Worm (Caenorhabditis elegans) whole organism, young adult: ENCODE results near the gene F38A1.6.

Source experiments
- B0261.1 ChIP-seq: sonication (generic microtip); optimal IDR thresholded peaks from 2 replicates; lab custom pipeline; 2016; ENCODE audit warnings: mild to moderate bottlenecking, missing genetic modification characterization, moderate library complexity, missing compliant biosample characterization
- D2030.7 ChIP-seq: fragments of 200-800 bp; sonication (Bioruptor generic); IDR thresholded peaks from 2 replicates; pipeline ENCODE4 v1.3.6; 2022; ENCODE audit warnings: missing genetic modification reagents, missing genetic modification characterization, missing compliant biosample characterization
- F10E7.11 ChIP-seq: sonication (generic microtip); optimal IDR thresholded peaks from 2 replicates; lab custom pipeline; 2017; ENCODE audit warnings: mild to moderate bottlenecking, missing genetic modification characterization, moderate library complexity, missing compliant biosample characterization
- F33H1.4 ChIP-seq: fragments of 200-800 bp; sonication (Bioruptor generic); IDR thresholded peaks from 2 replicates; pipeline ENCODE4 v1.3.6; 2022; ENCODE audit warnings: missing genetic modification reagents, missing genetic modification characterization, missing compliant biosample characterization
- F57C9.4 ChIP-seq: sonication (generic microtip); optimal IDR thresholded peaks from 2 replicates; lab custom pipeline; 2017; ENCODE audit warnings: mild to moderate bottlenecking, missing genetic modification characterization, missing compliant biosample characterization
- K11D2.4 ChIP-seq: fragments of 200-800 bp; sonication (Bioruptor generic); IDR thresholded peaks from 2 replicates; pipeline ENCODE4 v1.3.6; 2022; ENCODE audit warnings: missing genetic modification reagents, missing genetic modification characterization, missing compliant biosample characterization
- T07F8.4 ChIP-seq: sonication (generic microtip); optimal IDR thresholded peaks from 2 replicates; lab custom pipeline; 2016; ENCODE audit warnings: mild to moderate bottlenecking, missing genetic modification characterization, moderate library complexity, missing compliant biosample characterization
- Y53F4B.3 ChIP-seq: fragments of 200-800 bp; sonication (Bioruptor generic); IDR thresholded peaks from 2 replicates; pipeline ENCODE4 v1.3.6; 2022; ENCODE audit warnings: missing genetic modification reagents, missing genetic modification characterization, missing compliant biosample characterization
- Y53G8AR.9 ChIP-seq: fragments of 200-800 bp; sonication (Bioruptor generic); conservative IDR thresholded peaks from 2 replicates; pipeline ENCODE4 v1.3.6; 2022; ENCODE audit warnings: missing genetic modification reagents, missing genetic modification characterization, missing compliant biosample characterization
- Y95B8A.8 ChIP-seq: fragments of 200-800 bp; sonication (Bioruptor generic); IDR thresholded peaks from 2 replicates; pipeline ENCODE4 v1.3.6; 2022; ENCODE audit warnings: missing genetic modification reagents, missing genetic modification characterization, missing compliant biosample characterization
- aptf-3 ChIP-seq: fragments of 200-800 bp; sonication (Bioruptor generic); IDR thresholded peaks from 2 replicates; pipeline ENCODE4 v1.3.6; 2022; ENCODE audit warnings: missing genetic modification characterization, missing compliant biosample characterization
- cebp-1 ChIP-seq, 2 experiments: fragments of 200-800 bp in 1 of 2; sonication (Bioruptor generic) in 1 of 2; sonication (generic microtip) in 1 of 2; IDR thresholded peaks in 1 of 2; optimal IDR thresholded peaks in 1 of 2; 2 replicates each; pipeline versions ENCODE4 v1.3.6 to Lab custom; 2017 to 2022; ENCODE audit warnings: missing compliant biosample characterization in 2 of 2, missing genetic modification characterization in 2 of 2, mild to moderate bottlenecking in 1 of 2, missing genetic modification reagents in 1 of 2, moderate library complexity in 1 of 2
- ceh-79 ChIP-seq: sonication (generic microtip); optimal IDR thresholded peaks from 2 replicates; lab custom pipeline; 2017; ENCODE audit warnings: mild to moderate bottlenecking, missing genetic modification characterization, missing compliant biosample characterization
- egl-44 ChIP-seq: fragments of 200-800 bp; sonication (Bioruptor generic); IDR thresholded peaks from 2 replicates; pipeline ENCODE4 v1.3.6; 2022; ENCODE audit warnings: missing genetic modification reagents, missing genetic modification characterization, missing compliant biosample characterization
- ets-4 ChIP-seq: fragments of 200-800 bp; sonication (Bioruptor generic); optimal IDR thresholded peaks from 2 replicates; lab custom pipeline; 2018; ENCODE audit warnings: mild to moderate bottlenecking, missing genetic modification characterization, missing compliant biosample characterization
- fkh-3 ChIP-seq: sonication (generic microtip); optimal IDR thresholded peaks from 2 replicates; lab custom pipeline; 2016; ENCODE audit warnings: mild to moderate bottlenecking, missing genetic modification characterization, missing compliant biosample characterization
- gei-17 ChIP-seq: fragments of 200-800 bp; sonication (Bioruptor generic); optimal IDR thresholded peaks from 2 replicates; lab custom pipeline; 2018; ENCODE audit warnings: mild to moderate bottlenecking, missing genetic modification characterization, missing compliant biosample characterization
- lin-35 ChIP-seq, 3 experiments: fragments of 150-350 bp in 2 of 3; sonication (generic microtip) in 1 of 3; optimal IDR thresholded peaks; 2 replicates each; lab custom pipeline; 2014 to 2018; ENCODE audit warnings: missing biosample characterization in 3 of 3, missing genetic modification characterization in 3 of 3, missing genetic modification reagents in 3 of 3
- lin-54 ChIP-seq: fragments of 200-800 bp; sonication (Bioruptor generic); optimal IDR thresholded peaks from 2 replicates; lab custom pipeline; 2018; ENCODE audit warnings: mild to moderate bottlenecking, missing genetic modification characterization, missing compliant biosample characterization
- lir-1 ChIP-seq: fragments of 200-800 bp; sonication (Bioruptor generic); conservative IDR thresholded peaks from 2 replicates; pipeline ENCODE4 v1.3.6; 2022; ENCODE audit warnings: missing genetic modification reagents, missing genetic modification characterization, missing compliant biosample characterization
- lsy-27 ChIP-seq: sonication (generic microtip); optimal IDR thresholded peaks from 2 replicates; lab custom pipeline; 2017; ENCODE audit warnings: missing genetic modification characterization, mild to moderate bottlenecking, missing compliant biosample characterization, antibody characterized with exemption, missing genotype, borderline replicate concordance; ENCODE audit not compliant: insufficient read depth
- madf-10 ChIP-seq: sonication (generic microtip); optimal IDR thresholded peaks from 2 replicates; lab custom pipeline; 2016; ENCODE audit warnings: mild to moderate bottlenecking, missing genetic modification characterization, missing compliant biosample characterization
- madf-3 ChIP-seq: fragments of 200-800 bp; sonication (Bioruptor generic); IDR thresholded peaks from 2 replicates; pipeline ENCODE4 v1.3.6; 2022; ENCODE audit warnings: missing genetic modification reagents, missing genetic modification characterization, missing compliant biosample characterization
- mxl-1 ChIP-seq: sonication (generic microtip); optimal IDR thresholded peaks from 2 replicates; lab custom pipeline; 2016; ENCODE audit warnings: missing genetic modification characterization, missing compliant biosample characterization
- nfya-2 ChIP-seq: fragments of 200-800 bp; sonication (Bioruptor generic); IDR thresholded peaks from 2 replicates; pipeline ENCODE4 v1.3.6; 2022; ENCODE audit warnings: missing genetic modification reagents, missing genetic modification characterization, missing compliant biosample characterization
- nfyb-1 ChIP-seq: fragments of 200-800 bp; sonication (Bioruptor generic); IDR thresholded peaks from 2 replicates; pipeline ENCODE4 v1.3.6; 2022; ENCODE audit warnings: missing genetic modification reagents, missing genetic modification characterization, missing compliant biosample characterization
- pbrm-1 ChIP-seq: fragments of 200-800 bp; sonication (Bioruptor generic); IDR thresholded peaks from 2 replicates; pipeline ENCODE4 v1.3.6; 2022; ENCODE audit warnings: missing genetic modification reagents, missing genetic modification characterization, missing compliant biosample characterization
- pha-4 ChIP-seq: fragments of 150-350 bp; sonication (generic microtip); optimal IDR thresholded peaks from 2 replicates; lab custom pipeline; 2014; ENCODE audit warnings: missing biosample characterization, missing genetic modification reagents, missing genetic modification characterization
- rec-8 ChIP-seq, 2 experiments: sonication (generic microtip); optimal IDR thresholded peaks; 2 replicates each; lab custom pipeline; 2016; ENCODE audit warnings: mild to moderate bottlenecking in 2 of 2, missing genetic modification characterization in 2 of 2, missing genetic modification reagents in 2 of 2, missing genotype in 2 of 2, missing biosample characterization in 1 of 2, missing compliant biosample characterization in 1 of 2, moderate library complexity in 1 of 2
- sea-2 ChIP-seq: fragments of 200-800 bp; sonication (Bioruptor generic); IDR thresholded peaks from 2 replicates; pipeline ENCODE4 v1.3.6; 2022; ENCODE audit warnings: missing genetic modification characterization, missing compliant biosample characterization
- unc-130 ChIP-seq: sonication (generic microtip); optimal IDR thresholded peaks from 2 replicates; lab custom pipeline; 2016; ENCODE audit warnings: missing genetic modification reagents, missing genetic modification characterization, missing compliant biosample characterization
- ztf-26 ChIP-seq: sonication (generic microtip); optimal IDR thresholded peaks from 2 replicates; lab custom pipeline; 2017; ENCODE audit warnings: missing genetic modification characterization, missing compliant biosample characterization
- ztf-28 ChIP-seq: fragments of 200-800 bp; sonication (Bioruptor generic); IDR thresholded peaks from 2 replicates; pipeline ENCODE4 v1.3.6; 2022; ENCODE audit warnings: missing genetic modification reagents, missing genetic modification characterization, missing compliant biosample characterization

The F38A1.6 gene

DNA sequence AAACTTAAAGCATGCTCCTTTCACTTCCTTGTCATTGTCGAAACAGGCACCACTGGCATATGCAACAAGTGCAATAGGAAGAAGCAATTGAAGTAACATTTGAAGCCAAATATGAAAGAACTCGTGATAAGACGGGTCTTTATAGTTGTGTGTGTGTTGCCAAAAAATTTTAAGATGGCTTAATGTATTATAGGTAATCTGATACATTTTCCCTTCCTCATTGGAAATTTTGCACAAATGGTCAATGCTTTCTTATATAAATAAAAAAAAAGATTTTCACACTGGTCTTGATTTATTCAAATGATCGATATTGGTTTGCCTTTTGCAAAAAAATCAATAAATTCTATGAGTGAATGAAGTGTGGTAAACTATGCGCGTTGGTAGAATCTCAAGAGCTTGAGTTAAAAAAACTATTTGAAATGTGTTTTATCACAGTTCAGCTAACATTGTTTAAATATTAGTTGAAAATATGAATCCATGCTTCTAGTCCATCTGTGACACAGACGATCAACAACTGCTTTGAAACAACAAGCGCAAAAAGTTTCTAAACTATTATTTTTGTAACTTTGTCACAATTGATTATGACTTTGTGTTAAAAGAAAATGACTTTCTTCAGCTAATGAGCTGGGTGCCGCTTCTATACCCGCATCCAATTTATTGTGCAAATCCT lies at the start of gene F38A1.6, which contains the start of gene clec-166:
Gene F38A1.6, plus strand, starts transcription at position 620 of the 670 bp plus-strand sequence.
Gene clec-166, minus strand, starts transcription at position 101 of the 670 bp plus-strand sequence.
- TF ChIP-seq F57C9.4 (tag; lab: Kevin White, UChicago), result no peak
- TF ChIP-seq pha-4 (tag; lab: Kevin White, UChicago), result no peak
- no peak for TF ChIP-seq Y95B8A.8
- no peak for TF ChIP-seq ceh-79 (tag; lab: Kevin White, UChicago)
- no peak for TF ChIP-seq fkh-3
- TF ChIP-seq F10E7.11 (tag; lab: Kevin White, UChicago), result no peak
- TF ChIP-seq egl-44 (GFP tag; lab: Robert Waterston, UW), result no peak
- TF ChIP-seq D2030.7, result no peak
- TF ChIP-seq, all 124 proteins: peak for 0

DNA sequence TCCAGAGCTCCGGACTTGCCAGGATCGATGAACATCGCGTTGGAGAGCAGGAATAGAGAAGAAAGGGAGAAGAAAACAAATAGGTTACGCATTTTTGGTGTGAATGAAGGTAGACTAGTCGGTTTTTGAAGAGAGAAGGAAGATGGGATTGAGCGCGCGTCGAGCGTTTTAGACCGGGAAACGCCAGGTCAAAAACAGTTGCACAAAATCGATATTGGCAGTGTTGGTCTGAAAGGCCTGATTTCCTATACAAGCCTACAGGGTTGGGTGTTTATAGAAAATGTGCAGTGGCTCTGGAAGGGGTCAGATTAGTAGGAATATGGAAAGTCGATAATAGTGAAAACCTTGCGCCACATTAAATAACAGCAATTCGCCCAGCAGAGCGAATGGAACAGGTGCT lies 46.8 kb upstream of the F38A1.6 start, which contains the start of gene dsl-2:
Gene dsl-2, minus strand, starts transcription at position 101 of the 400 bp plus-strand sequence.
- no peak for TF ChIP-seq Y53F4B.3
- no peak for TF ChIP-seq gei-17 (GFP tag; lab: Kevin White, UChicago)
- no peak for TF ChIP-seq cebp-1 (GFP tag; IDR thresholded peaks at IDR 0.05; lab: Robert Waterston, UW)
- no peak for TF ChIP-seq cebp-1 (tag; optimal IDR thresholded peaks at IDR 0.05; lab: Kevin White, UChicago)
- no peak for TF ChIP-seq lin-35 (GFP tag; optimal IDR thresholded peaks at IDR 0.05; lab: Kevin White, UChicago)
- no peak for TF ChIP-seq T07F8.4 (tag; lab: Kevin White, UChicago)
- TF ChIP-seq madf-3 (GFP tag; lab: Robert Waterston, UW), result no peak
- TF ChIP-seq ets-4 (GFP tag; lab: Kevin White, UChicago), result no peak

ce11 chrIV:1207980-1208379 lies 43.7 kb upstream of the F38A1.6 start, which contains the start of gene dsl-1:
Gene dsl-1, minus strand, starts transcription at chrIV:1208080.
- no peak for TF ChIP-seq madf-10 (tag; lab: Kevin White, UChicago)

- no peak for TF ChIP-seq K11D2.4
- TF ChIP-seq nfya-2, result no peak
- TF ChIP-seq nfyb-1 (GFP tag; lab: Robert Waterston, UW), result no peak
- TF ChIP-seq aptf-3 (GFP tag; lab: Robert Waterston, UW), result no peak
- TF ChIP-seq lsy-27 (tag; lab: Kevin White, UChicago), result no peak
- no peak for TF ChIP-seq ztf-26 (tag; lab: Kevin White, UChicago)
- no peak for TF ChIP-seq pbrm-1 (GFP tag; lab: Robert Waterston, UW)
- TF ChIP-seq ztf-28 (GFP tag; lab: Robert Waterston, UW), result no peak
- TF ChIP-seq rec-8 (tag; optimal IDR thresholded peaks at IDR 0.05; lab: Kevin White, UChicago), result no peak
- TF ChIP-seq sea-2, result no peak
- TF ChIP-seq F10E7.11 (tag; lab: Kevin White, UChicago), result no peak
- no peak for TF ChIP-seq unc-130 (GFP tag; lab: Kevin White, UChicago)
- no peak for TF ChIP-seq B0261.1
- TF ChIP-seq F33H1.4 (GFP tag; lab: Robert Waterston, UW), result no peak
- TF ChIP-seq lir-1 (GFP tag; lab: Robert Waterston, UW), result no peak
- TF ChIP-seq Y53G8AR.9, result no peak
- no peak for TF ChIP-seq mxl-1 (tag; lab: Kevin White, UChicago)
- no peak for TF ChIP-seq lin-54 (GFP tag; lab: Kevin White, UChicago)
Measured at ce11 chrIV:1209320-1209719, 42.3 kb upstream of the F38A1.6 start.
